Worm (Caenorhabditis elegans) whole organism, mixed stage, embryonic: Measurements from ENCODE around the gene mdf-1.

Experiments used
- M03D4.4 ChIP-seq: sonication (generic microtip); optimal IDR thresholded peaks from 2 replicates; lab custom pipeline; 2017; ENCODE audit warnings: mild to moderate bottlenecking, missing genetic modification characterization, missing compliant biosample characterization
- bed-3 ChIP-seq: fragments of 200-800 bp; sonication (Bioruptor generic); optimal IDR thresholded peaks from 3 replicates; lab custom pipeline; 2018; ENCODE audit warnings: mild to moderate bottlenecking, missing genetic modification characterization, moderate library complexity, missing compliant biosample characterization
- ceh-43 ChIP-seq: fragments of 200-800 bp; sonication (Bioruptor generic); optimal IDR thresholded peaks from 2 replicates; lab custom pipeline; 2018; ENCODE audit warnings: mild to moderate bottlenecking, missing genetic modification characterization, moderate library complexity, missing compliant biosample characterization
- ces-1 ChIP-seq: fragments of 150-350 bp; optimal IDR thresholded peaks from 2 replicates; lab custom pipeline; 2014; ENCODE audit warnings: missing biosample characterization, missing genetic modification reagents, missing genetic modification characterization
- elt-1 ChIP-seq: sonication (generic microtip); optimal IDR thresholded peaks from 2 replicates; lab custom pipeline; 2017; ENCODE audit warnings: missing genetic modification characterization, mild to moderate bottlenecking, missing compliant biosample characterization, antibody characterized with exemption, moderate library complexity, borderline replicate concordance; ENCODE audit not compliant: insufficient read depth
- elt-3 ChIP-seq: fragments of 150-350 bp; optimal IDR thresholded peaks from 2 replicates; lab custom pipeline; 2014; ENCODE audit warnings: missing biosample characterization, missing genetic modification characterization
- hlh-1 ChIP-seq: fragments of 150-350 bp; optimal IDR thresholded peaks from 2 replicates; lab custom pipeline; 2014; ENCODE audit warnings: missing biosample characterization, missing genetic modification reagents, missing genetic modification characterization
- lin-13 ChIP-seq: fragments of 150-350 bp; optimal IDR thresholded peaks from 2 replicates; lab custom pipeline; 2014; ENCODE audit warnings: missing biosample characterization, missing genetic modification characterization
- lin-32 ChIP-seq: fragments of 200-800 bp; sonication (Bioruptor generic); optimal IDR thresholded peaks from 2 replicates; lab custom pipeline; 2018; ENCODE audit warnings: mild to moderate bottlenecking, missing genetic modification characterization, missing compliant biosample characterization
- lsy-2 ChIP-seq: fragments of 150-350 bp; optimal IDR thresholded peaks from 2 replicates; lab custom pipeline; 2014; ENCODE audit warnings: missing biosample characterization, missing genetic modification characterization
- mab-5 ChIP-seq: fragments of 150-350 bp; optimal IDR thresholded peaks from 2 replicates; lab custom pipeline; 2014; ENCODE audit warnings: missing biosample characterization, missing genetic modification characterization
- mep-1 ChIP-seq: fragments of 150-350 bp; optimal IDR thresholded peaks from 2 replicates; lab custom pipeline; 2017; ENCODE audit warnings: missing biosample characterization, missing genetic modification reagents, missing genetic modification characterization, inconsistent platforms
- mls-2 ChIP-seq: sonication (generic microtip); optimal IDR thresholded peaks from 2 replicates; lab custom pipeline; 2016; ENCODE audit warnings: mild to moderate bottlenecking, missing genetic modification characterization, moderate library complexity, missing compliant biosample characterization
- nhr-12 ChIP-seq: fragments of 150-350 bp; optimal IDR thresholded peaks from 2 replicates; lab custom pipeline; 2014; ENCODE audit warnings: missing biosample characterization, missing genetic modification characterization
- nhr-2 ChIP-seq: fragments of 150-350 bp; optimal IDR thresholded peaks from 2 replicates; lab custom pipeline; 2014; ENCODE audit warnings: missing biosample characterization, missing genetic modification characterization
- nhr-28 ChIP-seq: fragments of 150-350 bp; optimal IDR thresholded peaks from 2 replicates; lab custom pipeline; 2014; ENCODE audit warnings: missing biosample characterization, missing genetic modification characterization
- nhr-76 ChIP-seq: sonication (generic microtip); optimal IDR thresholded peaks from 2 replicates; lab custom pipeline; 2017; ENCODE audit warnings: missing biosample characterization, missing genetic modification characterization
- snpc-4 ChIP-seq: fragments of 150-350 bp; optimal IDR thresholded peaks from 2 replicates; lab custom pipeline; 2014; ENCODE audit warnings: missing biosample characterization, missing genetic modification characterization
- sptf-1 ChIP-seq: sonication (generic microtip); optimal IDR thresholded peaks from 2 replicates; lab custom pipeline; 2017; ENCODE audit warnings: mild to moderate bottlenecking, missing genetic modification characterization, moderate library complexity, missing compliant biosample characterization
- unc-39 ChIP-seq: fragments of 150-350 bp; optimal IDR thresholded peaks from 2 replicates; lab custom pipeline; 2014; ENCODE audit warnings: missing biosample characterization, missing genetic modification characterization
- zip-8 ChIP-seq: fragments of 150-350 bp; optimal IDR thresholded peaks from 2 replicates; lab custom pipeline; 2014; ENCODE audit warnings: missing biosample characterization, missing genetic modification characterization

mdf-1 gene

ce11 chrV:9496742-9497141 lies 47.3 kb downstream of the mdf-1 start, which contains the start of gene gsnl-1:
Gene gsnl-1, plus strand, starts transcription at chrV:9497042.
- no peak for TF ChIP-seq snpc-4 (tag; lab: Kevin White, UChicago)
- no peak for TF ChIP-seq mls-2
- TF ChIP-seq nhr-12 (tag; lab: Kevin White, UChicago): no peak
- TF ChIP-seq mep-1 (tag; lab: Kevin White, UChicago): no peak
- no peak for TF ChIP-seq lin-13
- no peak for TF ChIP-seq hlh-1
- no peak for TF ChIP-seq zip-8 (tag; lab: Kevin White, UChicago)

ce11 chrV:9492460-9492859 lies 51.6 kb downstream of the mdf-1 start:
- TF ChIP-seq nhr-76 (no peak), sptf-1 (tag; lab: Kevin White, UChicago) (no peak), lsy-2 (tag; lab: Kevin White, UChicago) (no peak), nhr-2 (tag; lab: Kevin White, UChicago) (no peak), elt-3 (no peak), lin-32 (GFP tag; lab: Kevin White, UChicago) (no peak), hlh-1 (no peak), ces-1 (GFP tag; lab: Kevin White, UChicago) (no peak), M03D4.4 (no peak), elt-1 (tag; lab: Kevin White, UChicago) (no peak), bed-3 (GFP tag; lab: Kevin White, UChicago) (no peak), nhr-12 (tag; lab: Kevin White, UChicago) (no peak), mab-5 (tag; lab: Kevin White, UChicago) (no peak), mep-1 (tag; lab: Kevin White, UChicago) (no peak), ceh-43 (GFP tag; lab: Kevin White, UChicago) (no peak), nhr-28 (no peak), lin-13 (no peak), snpc-4 (tag; lab: Kevin White, UChicago) (no peak), unc-39 (tag; lab: Kevin White, UChicago) (no peak)
